Fruit fly (Drosophila melanogaster) whole organism, prepupa: Measurements from ENCODE around the gene Tektin-C.
A peak's percentile ranks its signal among the peaks of the same experiment; 100 is the strongest.

Source experiments
- Eip78C ChIP-seq: fragments of 200-800 bp; sonication (Bioruptor generic); peaks from one replicate; lab custom pipeline; 2016; ENCODE audit warnings: missing biosample characterization, missing genetic modification characterization
- vri ChIP-seq: fragments of 200-800 bp; sonication (Bioruptor generic); optimal IDR thresholded peaks from 3 replicates; lab custom pipeline; 2016; ENCODE audit warnings: missing biosample characterization, mild to moderate bottlenecking, missing genetic modification characterization

The Tektin-C gene

DNA sequence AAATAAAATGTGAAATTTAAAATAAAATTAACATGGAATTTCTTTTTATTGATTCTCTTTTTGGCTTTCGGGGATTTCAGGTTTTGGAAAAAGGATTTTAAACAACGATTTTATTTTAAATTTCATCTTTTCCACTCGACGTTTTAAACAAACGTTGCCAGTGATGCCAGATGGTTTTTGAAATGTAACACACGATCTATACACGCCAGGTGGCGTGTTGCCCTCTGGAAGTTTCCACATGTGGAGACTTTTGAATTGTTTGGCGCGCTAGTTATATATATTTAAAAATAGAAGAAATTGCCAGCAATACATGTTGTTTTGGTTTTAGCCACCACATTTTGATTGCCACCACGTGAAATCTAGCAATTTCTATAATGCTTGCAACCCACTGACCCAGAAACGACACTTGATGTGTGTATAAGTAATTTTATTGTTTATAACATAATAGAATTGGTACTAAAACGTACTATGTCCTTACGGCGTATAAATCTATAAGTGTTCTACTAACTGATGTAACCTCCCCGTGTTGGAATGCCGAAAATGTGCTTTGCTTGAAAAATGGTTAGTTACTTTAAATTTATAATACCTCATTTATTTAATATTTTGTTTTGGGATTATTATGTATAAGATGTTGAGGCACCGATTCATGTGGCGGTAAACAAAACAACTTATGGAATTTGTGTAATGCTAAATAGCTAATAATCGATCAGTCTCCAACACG is 46.6 kb downstream of the Tektin-C start (continued):
- TF ChIP-seq Eip78C (GFP tag; lab: Kevin White, UChicago) (peak; percentile 4), vri (no peak)
